Fruit fly (Drosophila melanogaster) whole organism, embryonic: ENCODE measurements around the gene Hgsnat.
A peak's percentile ranks its signal among the peaks of the same experiment; 100 is the strongest.

Source experiments
- CG10959 ChIP-seq: fragments of 200-800 bp; sonication (Bioruptor generic); IDR thresholded peaks from 2 replicates; pipeline ENCODE4 v1.3.6; 2022; ENCODE audit warnings: missing biosample characterization, missing genetic modification characterization
- CG11247 ChIP-seq: fragments of 200-800 bp; sonication (Bioruptor generic); IDR thresholded peaks from 2 replicates; pipeline ENCODE4 v1.3.6; 2022; ENCODE audit warnings: missing biosample characterization, missing genetic modification characterization
- CG11560 ChIP-seq: fragments of 200-800 bp; sonication (Bioruptor generic); IDR thresholded peaks from 3 replicates; pipeline ENCODE4 v1.3.6; 2022; ENCODE audit warnings: missing biosample characterization, missing genetic modification characterization
- CG12071 ChIP-seq: fragments of 200-800 bp; sonication (Bioruptor generic); optimal IDR thresholded peaks from 3 replicates; lab custom pipeline; 2018; ENCODE audit warnings: missing biosample characterization, mild to moderate bottlenecking, missing genetic modification characterization
- CG12942 ChIP-seq: fragments of 200-800 bp; sonication (Bioruptor generic); optimal IDR thresholded peaks from 3 replicates; lab custom pipeline; 2016; ENCODE audit warnings: missing biosample characterization, missing genetic modification characterization
- CG13296 ChIP-seq: fragments of 200-800 bp; sonication (Bioruptor generic); optimal IDR thresholded peaks from 3 replicates; lab custom pipeline; 2018; ENCODE audit warnings: missing biosample characterization, mild to moderate bottlenecking, missing genetic modification characterization
- CG14667 ChIP-seq: fragments of 200-800 bp; sonication (Bioruptor generic); IDR thresholded peaks from 2 replicates; pipeline ENCODE4 v1.3.6; 2022; ENCODE audit warnings: missing biosample characterization, missing genetic modification characterization
- CG1832 ChIP-seq: fragments of 200-800 bp; sonication (Bioruptor generic); optimal IDR thresholded peaks from 2 replicates; lab custom pipeline; 2017; ENCODE audit warnings: missing biosample characterization, mild to moderate bottlenecking, missing genetic modification characterization, inconsistent platforms
- CG31224 ChIP-seq: fragments of 200-800 bp; sonication (Bioruptor generic); IDR thresholded peaks from 2 replicates; pipeline ENCODE4 v1.3.6; 2022; ENCODE audit warnings: missing biosample characterization, missing genetic modification characterization
- CG33213 ChIP-seq: fragments of 200-800 bp; sonication (Bioruptor generic); optimal IDR thresholded peaks from 3 replicates; lab custom pipeline; 2016; ENCODE audit warnings: missing biosample characterization, missing genetic modification characterization
- CG6272 ChIP-seq: fragments of 200-800 bp; sonication (Bioruptor generic); IDR thresholded peaks from 2 replicates; pipeline ENCODE4 v1.3.6; 2022; ENCODE audit warnings: missing biosample characterization, missing genetic modification characterization
- CG6683 ChIP-seq: fragments of 200-800 bp; sonication (Bioruptor generic); optimal IDR thresholded peaks from 2 replicates; lab custom pipeline; 2017; ENCODE audit warnings: missing biosample characterization, mild to moderate bottlenecking, missing genetic modification characterization, missing genetic modification reagents
- CG9215 ChIP-seq: fragments of 200-800 bp; sonication (Bioruptor generic); IDR thresholded peaks from 2 replicates; pipeline ENCODE4 v1.3.6; 2022; ENCODE audit warnings: missing biosample characterization, missing genetic modification characterization
- CG9609 ChIP-seq: fragments of 200-800 bp; sonication (Bioruptor generic); optimal IDR thresholded peaks from 3 replicates; lab custom pipeline; 2016; ENCODE audit warnings: missing biosample characterization, missing genetic modification characterization
- CG9727 ChIP-seq: fragments of 200-800 bp; sonication (Bioruptor generic); optimal IDR thresholded peaks from 3 replicates; lab custom pipeline; 2017; ENCODE audit warnings: missing biosample characterization, mild to moderate bottlenecking, missing genetic modification characterization
- CHES-1-like ChIP-seq: fragments of 200-800 bp; sonication (Bioruptor generic); optimal IDR thresholded peaks from 2 replicates; lab custom pipeline; 2016; ENCODE audit warnings: missing biosample characterization, missing genetic modification characterization
- Drgx ChIP-seq: fragments of 200-800 bp; sonication (Bioruptor generic); IDR thresholded peaks from 2 replicates; pipeline ENCODE4 v1.3.6; 2022; ENCODE audit warnings: missing biosample characterization, missing genetic modification characterization
- Elba2 ChIP-seq: fragments of 200-800 bp; sonication (Bioruptor generic); optimal IDR thresholded peaks from 3 replicates; lab custom pipeline; 2016; ENCODE audit warnings: missing biosample characterization, missing genetic modification characterization
- Fer1 ChIP-seq: fragments of 200-800 bp; sonication (Bioruptor generic); optimal IDR thresholded peaks from 2 replicates; lab custom pipeline; 2017; ENCODE audit warnings: missing biosample characterization, mild to moderate bottlenecking, missing genetic modification characterization
- Hand ChIP-seq: fragments of 200-800 bp; sonication (Bioruptor generic); optimal IDR thresholded peaks from 2 replicates; lab custom pipeline; 2017; ENCODE audit warnings: mild to moderate bottlenecking, missing biosample characterization, missing genetic modification reagents, missing genetic modification characterization
- HmgD ChIP-seq: fragments of 200-800 bp; sonication (Bioruptor generic); optimal IDR thresholded peaks from 3 replicates; lab custom pipeline; 2016; ENCODE audit warnings: missing biosample characterization, missing genetic modification characterization
- Hr3 ChIP-seq: fragments of 200-800 bp; sonication (Bioruptor generic); optimal IDR thresholded peaks from 3 replicates; lab custom pipeline; 2016; ENCODE audit warnings: missing biosample characterization, missing genetic modification characterization
- Lhr ChIP-seq: fragments of 200-800 bp; sonication (Bioruptor generic); optimal IDR thresholded peaks from 3 replicates; lab custom pipeline; 2017; ENCODE audit warnings: mild to moderate bottlenecking, missing biosample characterization, missing genetic modification reagents, missing genetic modification characterization
- Lpt ChIP-seq: fragments of >200 bp; optimal IDR thresholded peaks from 2 replicates; lab custom pipeline; 2018; ENCODE audit warnings: missing biosample characterization, missing genetic modification characterization
- Meics ChIP-seq: fragments of 200-800 bp; sonication (Bioruptor generic); optimal IDR thresholded peaks from 2 replicates; lab custom pipeline; 2017; ENCODE audit warnings: missing biosample characterization, mild to moderate bottlenecking, missing genetic modification characterization
- NK7.1 ChIP-seq: fragments of 200-800 bp; sonication (Bioruptor generic); optimal IDR thresholded peaks from 3 replicates; lab custom pipeline; 2016; ENCODE audit warnings: missing biosample characterization, missing genetic modification characterization
- Rx ChIP-seq: fragments of 200-800 bp; sonication (Bioruptor generic); IDR thresholded peaks from 2 replicates; pipeline ENCODE4 v1.3.6; 2022; ENCODE audit warnings: missing biosample characterization, missing genetic modification characterization
- ase ChIP-seq: fragments of 200-800 bp; sonication (Bioruptor generic); IDR thresholded peaks from 3 replicates; pipeline ENCODE4 v1.3.6; 2022; ENCODE audit warnings: missing biosample characterization, missing genetic modification characterization
- az2 ChIP-seq: fragments of 200-800 bp; sonication (Bioruptor generic); optimal IDR thresholded peaks from 3 replicates; lab custom pipeline; 2016; ENCODE audit warnings: missing biosample characterization, missing genetic modification characterization
- crc ChIP-seq: fragments of 200-800 bp; sonication (Bioruptor generic); optimal IDR thresholded peaks from 2 replicates; lab custom pipeline; 2016; ENCODE audit warnings: missing biosample characterization, missing genetic modification characterization
- dmrt11E ChIP-seq: fragments of 200-800 bp; sonication (Bioruptor generic); optimal IDR thresholded peaks from 3 replicates; lab custom pipeline; 2018; ENCODE audit warnings: missing biosample characterization, mild to moderate bottlenecking, missing genetic modification characterization, moderate library complexity
- dysf ChIP-seq: fragments of 200-800 bp; sonication (Bioruptor generic); IDR thresholded peaks from 3 replicates; pipeline ENCODE4 v1.3.6; 2022; ENCODE audit warnings: missing biosample characterization, missing genetic modification characterization
- en ChIP-seq: fragments of 200-800 bp; sonication (Bioruptor generic); optimal IDR thresholded peaks from 2 replicates; lab custom pipeline; 2016; ENCODE audit warnings: missing biosample characterization, missing genetic modification characterization
- eve ChIP-seq, 2 experiments: fragments of >200 bp; optimal IDR thresholded peaks; 2 replicates each; lab custom pipeline; 2017; ENCODE audit warnings: missing biosample characterization in 2 of 2, missing genetic modification characterization in 2 of 2
- eyg ChIP-seq: fragments of 200-800 bp; sonication (Bioruptor generic); optimal IDR thresholded peaks from 3 replicates; lab custom pipeline; 2016; ENCODE audit warnings: missing biosample characterization, missing genetic modification characterization
- fd64A ChIP-seq: fragments of 200-800 bp; sonication (Bioruptor generic); optimal IDR thresholded peaks from 3 replicates; lab custom pipeline; 2018; ENCODE audit warnings: missing biosample characterization, mild to moderate bottlenecking, missing genetic modification characterization
- fu2 ChIP-seq: fragments of 200-800 bp; sonication (Bioruptor generic); optimal IDR thresholded peaks from 2 replicates; lab custom pipeline; 2016; ENCODE audit warnings: missing biosample characterization, missing genetic modification characterization
- gcm ChIP-seq: fragments of 200-800 bp; sonication (Bioruptor generic); optimal IDR thresholded peaks from 2 replicates; lab custom pipeline; 2019; ENCODE audit warnings: missing biosample characterization, mild to moderate bottlenecking, missing genetic modification characterization, moderate library complexity
- gcm2 ChIP-seq: fragments of 200-800 bp; sonication (Bioruptor generic); optimal IDR thresholded peaks from 2 replicates; lab custom pipeline; 2016; ENCODE audit warnings: missing biosample characterization, missing genetic modification characterization
- h ChIP-seq: fragments of >200 bp; optimal IDR thresholded peaks from 2 replicates; lab custom pipeline; 2017
- hth ChIP-seq: fragments of >200 bp; optimal IDR thresholded peaks from 2 replicates; lab custom pipeline; 2017; ENCODE audit warnings: inconsistent platforms
- jumu ChIP-seq: fragments of 200-800 bp; sonication (Bioruptor generic); optimal IDR thresholded peaks from 3 replicates; lab custom pipeline; 2016; ENCODE audit warnings: missing biosample characterization, missing genetic modification characterization
- kah ChIP-seq: fragments of 200-800 bp; sonication (Bioruptor generic); optimal IDR thresholded peaks from 2 replicates; lab custom pipeline; 2018; ENCODE audit warnings: missing biosample characterization, mild to moderate bottlenecking, missing genetic modification characterization
- nmo ChIP-seq: fragments of 200-800 bp; sonication (Bioruptor generic); optimal IDR thresholded peaks from 2 replicates; lab custom pipeline; 2018; ENCODE audit warnings: missing biosample characterization, mild to moderate bottlenecking, missing genetic modification characterization, moderate library complexity
- rib ChIP-seq: fragments of 200-800 bp; sonication (Bioruptor generic); IDR thresholded peaks from 2 replicates; pipeline ENCODE4 v1.3.6; 2022; ENCODE audit warnings: missing biosample characterization, missing genetic modification characterization
- run ChIP-seq: fragments of 200-800 bp; sonication (Bioruptor generic); optimal IDR thresholded peaks from 3 replicates; lab custom pipeline; 2018; ENCODE audit warnings: missing biosample characterization, mild to moderate bottlenecking, missing genetic modification characterization
- seq ChIP-seq: fragments of 200-800 bp; sonication (Bioruptor generic); IDR thresholded peaks from 2 replicates; pipeline ENCODE4 v1.3.6; 2022; ENCODE audit warnings: missing biosample characterization, missing genetic modification characterization
- sim ChIP-seq: fragments of 200-800 bp; sonication (Bioruptor generic); IDR thresholded peaks from 2 replicates; pipeline ENCODE4 v1.3.6; 2022; ENCODE audit warnings: missing biosample characterization, missing genetic modification characterization
- stwl ChIP-seq: fragments of 200-800 bp; sonication (Bioruptor generic); optimal IDR thresholded peaks from 3 replicates; lab custom pipeline; 2018; ENCODE audit warnings: missing biosample characterization, mild to moderate bottlenecking, missing genetic modification characterization, moderate library complexity
- tap ChIP-seq: fragments of 200-800 bp; optimal IDR thresholded peaks from 3 replicates; lab custom pipeline; 2019; ENCODE audit warnings: missing biosample characterization, mild to moderate bottlenecking, missing genetic modification characterization, moderate library complexity
- z ChIP-seq: fragments of 200-800 bp; sonication (Bioruptor generic); IDR thresholded peaks from 3 replicates; pipeline ENCODE4 v1.3.6; 2022; ENCODE audit warnings: missing biosample characterization, missing genetic modification characterization
- zf30C ChIP-seq: fragments of 200-800 bp; sonication (Bioruptor generic); optimal IDR thresholded peaks from 3 replicates; lab custom pipeline; 2018; ENCODE audit warnings: missing biosample characterization, mild to moderate bottlenecking, missing genetic modification characterization

Hgsnat gene

DNA sequence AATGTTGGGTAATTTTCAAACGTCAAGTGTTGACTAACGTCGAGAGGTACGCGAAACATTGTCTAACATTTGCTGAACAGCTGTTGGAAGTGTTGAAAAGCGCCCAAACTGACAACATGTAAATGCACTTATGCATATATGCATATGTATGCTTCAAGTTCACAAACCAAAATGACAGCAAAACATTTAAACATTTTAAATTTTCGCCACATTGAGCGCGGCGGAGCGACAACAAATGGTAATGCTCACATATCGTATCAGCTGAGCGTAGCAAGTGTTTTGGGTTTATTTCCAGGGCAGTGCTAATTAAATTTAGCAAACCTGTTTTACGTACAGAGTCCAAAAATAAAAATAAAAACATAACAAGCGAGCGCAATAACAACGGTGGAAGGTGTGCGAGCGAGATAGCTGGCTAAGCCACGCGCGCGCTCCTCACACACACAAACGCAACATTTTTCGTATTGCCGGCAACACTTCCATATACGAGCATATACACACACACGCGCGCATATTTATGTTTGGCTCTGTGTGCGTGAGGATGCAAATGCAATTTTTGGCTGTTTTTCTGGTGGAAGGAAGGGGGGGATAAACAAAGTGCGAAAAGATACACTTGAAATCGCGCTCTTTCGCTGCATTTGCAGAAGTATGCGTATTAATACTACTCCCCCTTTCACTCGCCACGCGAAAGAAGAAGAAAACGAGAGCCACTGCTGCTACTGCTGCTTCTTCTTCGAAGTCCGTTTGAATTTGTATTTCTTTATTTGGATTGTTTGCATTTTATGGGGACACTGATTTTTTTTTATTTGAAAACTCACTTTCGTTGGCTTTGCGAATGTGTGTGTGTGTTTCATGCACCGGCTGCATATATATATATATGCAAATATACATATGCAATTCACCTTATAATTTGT is 11.8 kb downstream of the Hgsnat start (continued):
- TF ChIP-seq dysf: no peak
- peak; percentile 76 for TF ChIP-seq stwl (tag; lab: Kevin White, UChicago)
- no peak for TF ChIP-seq CG14667 (GFP tag; lab: Robert Waterston, UW)
- no peak for TF ChIP-seq Lhr (GFP tag; lab: Kevin White, UChicago)
- no peak for TF ChIP-seq zf30C (GFP tag; lab: Kevin White, UChicago)
- TF ChIP-seq CG33213 (GFP tag; lab: Kevin White, UChicago): peak; percentile 74
- no peak for TF ChIP-seq HmgD (GFP tag; lab: Kevin White, UChicago)
- TF ChIP-seq fd64A (GFP tag; lab: Kevin White, UChicago): no peak
- peak; percentile 7 for TF ChIP-seq nmo
- TF ChIP-seq dmrt11E (tag; lab: Kevin White, UChicago): peak; percentile 36
- peak; percentile 26 for TF ChIP-seq kah (GFP tag; lab: Kevin White, UChicago)
- TF ChIP-seq en (GFP tag; lab: Kevin White, UChicago): no peak
- TF ChIP-seq CHES-1-like (GFP tag; lab: Kevin White, UChicago): peak; percentile 51
- peak; percentile 55 for TF ChIP-seq CG1832 (GFP tag; lab: Kevin White, UChicago)
- TF ChIP-seq az2 (GFP tag; lab: Kevin White, UChicago): peak; percentile 15
- no peak for TF ChIP-seq rib (GFP tag; lab: Robert Waterston, UW)
- TF ChIP-seq CG6683: peak; percentile 8
- peak; percentile 10 for TF ChIP-seq CG13296 (GFP tag; lab: Kevin White, UChicago)
- TF ChIP-seq eve (GFP tag; optimal IDR thresholded peaks at IDR 0.05; lab: Kevin White, UChicago): no peak
- TF ChIP-seq jumu (GFP tag; lab: Kevin White, UChicago): peak; percentile 9
- TF ChIP-seq NK7.1 (GFP tag; lab: Kevin White, UChicago): no peak
- no peak for TF ChIP-seq CG9215
- TF ChIP-seq Meics: peak; percentile 55
- TF ChIP-seq run (tag; lab: Kevin White, UChicago): no peak
- TF ChIP-seq eyg (GFP tag; lab: Kevin White, UChicago): peak; percentile 29
- TF ChIP-seq CG11247 (GFP tag; lab: Robert Waterston, UW): no peak
- no peak for TF ChIP-seq z (GFP tag; lab: Robert Waterston, UW)
- TF ChIP-seq tap (tag; lab: Kevin White, UChicago): no peak
- TF ChIP-seq h (lab: Kevin White, UChicago): no peak
- TF ChIP-seq crc (GFP tag; lab: Kevin White, UChicago): no peak
- no peak for TF ChIP-seq Rx (GFP tag; lab: Robert Waterston, UW)
- peak; percentile 10 for TF ChIP-seq Hand (GFP tag; lab: Kevin White, UChicago)
- TF ChIP-seq CG31224 (GFP tag; lab: Robert Waterston, UW): no peak
- no peak for TF ChIP-seq Elba2 (GFP tag; lab: Kevin White, UChicago)
- no peak for TF ChIP-seq CG6272 (GFP tag; lab: Robert Waterston, UW)
- no peak for TF ChIP-seq seq (GFP tag; lab: Robert Waterston, UW)
- no peak for TF ChIP-seq ase
- no peak for TF ChIP-seq CG9609 (GFP tag; lab: Kevin White, UChicago)
- no peak for TF ChIP-seq fu2
- TF ChIP-seq hth (lab: Kevin White, UChicago): no peak
- peak; percentile 59 for TF ChIP-seq Fer1
- TF ChIP-seq CG11560 (tag; lab: Robert Waterston, UW): no peak
- TF ChIP-seq Hr3 (GFP tag; lab: Kevin White, UChicago): peak; percentile 30
- peak; percentile 5 for TF ChIP-seq gcm (GFP tag; lab: Kevin White, UChicago)
- no peak for TF ChIP-seq CG10959
- peak; percentile 53 for TF ChIP-seq CG9727 (GFP tag; lab: Kevin White, UChicago)
- TF ChIP-seq CG12071 (GFP tag; lab: Kevin White, UChicago): no peak
- TF ChIP-seq CG12942 (GFP tag; lab: Kevin White, UChicago): peak; percentile 59
- TF ChIP-seq Lpt (GFP tag; lab: Kevin White, UChicago): no peak
- no peak for TF ChIP-seq Drgx
- no peak for TF ChIP-seq sim (GFP tag; lab: Robert Waterston, UW)
- no peak for TF ChIP-seq gcm2 (GFP tag; lab: Kevin White, UChicago)
